Fruit fly (Drosophila melanogaster) whole organism, pupa: ENCODE measurements around the gene CG3323.
A peak's percentile ranks its signal among the peaks of the same experiment; 100 is the strongest.

ENCODE experiments used
- CG10348 ChIP-seq: fragments of 200-800 bp; sonication (Bioruptor generic); IDR thresholded peaks from 2 replicates; pipeline ENCODE4 v1.3.6; 2022; ENCODE audit warnings: missing biosample characterization, missing genetic modification characterization
- CG15710 ChIP-seq: fragments of 200-800 bp; sonication (Bioruptor generic); optimal IDR thresholded peaks from 2 replicates; lab custom pipeline; 2018; ENCODE audit warnings: missing biosample characterization, mild to moderate bottlenecking, missing genetic modification characterization, moderate library complexity
- CG34367 ChIP-seq: fragments of 200-800 bp; sonication (Bioruptor generic); optimal IDR thresholded peaks from 2 replicates; lab custom pipeline; 2018; ENCODE audit warnings: missing biosample characterization, mild to moderate bottlenecking, missing genetic modification characterization
- CG4496 ChIP-seq: fragments of 200-800 bp; sonication (Bioruptor generic); IDR thresholded peaks from 3 replicates; pipeline ENCODE4 v1.3.6; 2022; ENCODE audit warnings: missing biosample characterization, missing genetic modification characterization
- CG8159 ChIP-seq: fragments of 200-800 bp; sonication (Bioruptor generic); optimal IDR thresholded peaks from 3 replicates; lab custom pipeline; 2018; ENCODE audit warnings: missing biosample characterization, mild to moderate bottlenecking, missing genetic modification characterization, moderate library complexity
- D1 ChIP-seq: fragments of 200-800 bp; sonication (Bioruptor generic); optimal IDR thresholded peaks from 2 replicates; lab custom pipeline; 2018; ENCODE audit warnings: missing biosample characterization, mild to moderate bottlenecking, missing genetic modification characterization, moderate library complexity
- EcR ChIP-seq: fragments of 200-800 bp; sonication (Bioruptor generic); optimal IDR thresholded peaks from 3 replicates; lab custom pipeline; 2019; ENCODE audit warnings: missing biosample characterization, missing genetic modification characterization, mild to moderate bottlenecking, moderate library complexity, missing genetic modification reagents
- Ets98B ChIP-seq: fragments of 200-800 bp; sonication (Bioruptor generic); IDR thresholded peaks from 2 replicates; pipeline ENCODE4 v1.3.6; 2022; ENCODE audit warnings: missing biosample characterization, missing genetic modification characterization
- Pif1A ChIP-seq: fragments of 200-800 bp; sonication (Bioruptor generic); optimal IDR thresholded peaks from 3 replicates; lab custom pipeline; 2016; ENCODE audit warnings: missing biosample characterization, missing genetic modification characterization
- Pif1B ChIP-seq: fragments of 200-800 bp; sonication (Bioruptor generic); optimal IDR thresholded peaks from 3 replicates; lab custom pipeline; 2016; ENCODE audit warnings: missing biosample characterization, missing genetic modification characterization
- Snoo ChIP-seq: fragments of 200-800 bp; sonication (Bioruptor generic); optimal IDR thresholded peaks from 3 replicates; lab custom pipeline; 2017; ENCODE audit warnings: missing biosample characterization, mild to moderate bottlenecking, missing genetic modification characterization, inconsistent platforms
- fd96Ca ChIP-seq: fragments of 200-800 bp; sonication (Bioruptor generic); IDR thresholded peaks from 3 replicates; pipeline ENCODE4 v1.3.6; 2022; ENCODE audit warnings: missing biosample characterization, missing genetic modification characterization
- gl ChIP-seq: fragments of 200-800 bp; sonication (Bioruptor generic); optimal IDR thresholded peaks from 2 replicates; lab custom pipeline; 2018; ENCODE audit warnings: missing biosample characterization, mild to moderate bottlenecking, missing genetic modification characterization

DNA sequence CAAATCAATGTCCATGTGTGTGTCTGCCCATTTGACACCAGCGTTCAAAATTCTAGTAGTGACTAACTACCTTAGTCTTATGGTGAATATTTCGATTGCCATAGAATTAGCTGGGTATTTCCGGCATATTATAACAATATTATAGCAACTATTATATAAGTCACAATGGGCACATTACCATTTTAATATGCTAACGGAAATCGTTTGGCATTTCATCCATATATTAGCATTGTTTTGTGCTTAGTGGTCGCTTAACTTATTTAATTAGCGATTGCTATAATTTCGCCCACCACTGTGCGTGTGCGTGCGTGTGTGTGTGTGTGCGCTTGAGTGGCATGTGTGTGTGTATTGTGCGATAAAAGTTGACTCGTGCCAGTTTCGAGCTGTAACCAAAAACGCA lies 31.2 kb upstream of the CG3323 start:
- TF ChIP-seq CG4496: peak; percentile 23; the same call in 1 of the 3 replicates
- no peak for TF ChIP-seq EcR
- TF ChIP-seq gl (tag; lab: Kevin White, UChicago): no peak
- peak; percentile 34 for TF ChIP-seq CG15710 (tag; lab: Kevin White, UChicago)
- TF ChIP-seq D1: no peak
- TF ChIP-seq fd96Ca (GFP tag; lab: Robert Waterston, UW): no peak
- TF ChIP-seq Snoo (tag; lab: Kevin White, UChicago): no peak
- TF ChIP-seq Pif1A (GFP tag; lab: Kevin White, UChicago): no peak
- no peak for TF ChIP-seq CG10348
- no peak for TF ChIP-seq CG34367 (tag; lab: Kevin White, UChicago)
- peak; percentile 53 for TF ChIP-seq CG8159 (tag; lab: Kevin White, UChicago)
- 0 out of 2 replicates have a peak, but pooled peaks have one; percentile 22 for TF ChIP-seq Ets98B (GFP tag; lab: Robert Waterston, UW)
- no peak for TF ChIP-seq Pif1B (GFP tag; lab: Kevin White, UChicago)
